Fruit fly (Drosophila melanogaster): ENCODE results near the gene CG11693.

- TF ChIP-seq CG1603 (tag; optimal IDR thresholded peaks at IDR 0.05) (no peak), Xrp1 (GFP tag; IDR thresholded peaks at IDR 0.05) (no peak), CG16779 (GFP tag; IDR thresholded peaks at IDR 0.05) (no peak), zfh2 (GFP tag; optimal IDR thresholded peaks at IDR 0.05) (no peak), h (optimal IDR thresholded peaks at IDR 0.05) (no peak), crol (GFP tag; IDR thresholded peaks at IDR 0.05) (no peak), CG14710 (tag; optimal IDR thresholded peaks at IDR 0.05) (no peak), Oaz (GFP tag; IDR thresholded peaks at IDR 0.05) (no peak), dm (GFP tag; optimal IDR thresholded peaks at IDR 0.05) (no peak), knrl (GFP tag; IDR thresholded peaks at IDR 0.05; ENCODE audit: partially characterized antibody) (no peak), Atf6 (GFP tag; IDR thresholded peaks at IDR 0.05) (no peak), CG3847 (GFP tag; IDR thresholded peaks at IDR 0.05) (no peak), Dip2 (GFP tag; IDR thresholded peaks at IDR 0.05) (no peak)
Measured at dm6 chr3R:8321447-8321846, 10.9 kb upstream of the CG11693 start, which contains the start of gene Or85a.

All from whole organism, embryonic.